Worm (Caenorhabditis elegans) whole organism, late embryonic: ENCODE results near the gene rpb-8.

Source experiments
- F13H6.1 ChIP-seq: sonication (generic microtip); optimal IDR thresholded peaks from 2 replicates; lab custom pipeline; 2016; ENCODE audit warnings: missing genetic modification characterization, missing compliant biosample characterization
- K02D7.2 ChIP-seq: sonication (generic microtip); optimal IDR thresholded peaks from 2 replicates; lab custom pipeline; 2017; ENCODE audit warnings: mild to moderate bottlenecking, missing genetic modification characterization, missing compliant biosample characterization
- K09A11.1 ChIP-seq: sonication (generic microtip); optimal IDR thresholded peaks from 2 replicates; lab custom pipeline; 2017; ENCODE audit warnings: antibody characterized with exemption, mild to moderate bottlenecking, missing genetic modification characterization, missing compliant biosample characterization; ENCODE audit not compliant: insufficient read depth
- Y22D7AL.16 ChIP-seq: sonication (generic microtip); optimal IDR thresholded peaks from 2 replicates; lab custom pipeline; 2016; ENCODE audit warnings: missing genetic modification characterization, missing compliant biosample characterization
- ceh-14 ChIP-seq: sonication (generic microtip); optimal IDR thresholded peaks from 2 replicates; lab custom pipeline; 2016; ENCODE audit warnings: missing genotype, missing genetic modification characterization, missing compliant biosample characterization
- ceh-18 ChIP-seq: sonication (generic microtip); optimal IDR thresholded peaks from 2 replicates; lab custom pipeline; 2016; ENCODE audit warnings: missing genetic modification characterization, missing compliant biosample characterization
- ceh-19 ChIP-seq: fragments of 200-800 bp; sonication (Bioruptor generic); optimal IDR thresholded peaks from 2 replicates; lab custom pipeline; 2018; ENCODE audit warnings: mild to moderate bottlenecking, missing genetic modification characterization, missing compliant biosample characterization
- ceh-2 ChIP-seq: sonication (generic microtip); optimal IDR thresholded peaks from 2 replicates; lab custom pipeline; 2016; ENCODE audit warnings: missing genotype, missing genetic modification characterization, missing compliant biosample characterization
- ceh-24 ChIP-seq: sonication (generic microtip); optimal IDR thresholded peaks from 2 replicates; lab custom pipeline; 2016; ENCODE audit warnings: mild to moderate bottlenecking, missing genetic modification characterization, missing compliant biosample characterization
- ceh-30 ChIP-seq: fragments of 150-350 bp; optimal IDR thresholded peaks from 2 replicates; lab custom pipeline; 2014; ENCODE audit warnings: missing biosample characterization, missing genetic modification characterization
- ceh-31 ChIP-seq: sonication (generic microtip); optimal IDR thresholded peaks from 2 replicates; lab custom pipeline; 2016; ENCODE audit warnings: missing genetic modification characterization, missing compliant biosample characterization
- ceh-9 ChIP-seq: sonication (generic microtip); optimal IDR thresholded peaks from 2 replicates; lab custom pipeline; 2016; ENCODE audit warnings: mild to moderate bottlenecking, missing genetic modification characterization, inconsistent platforms, missing compliant biosample characterization
- che-1 ChIP-seq: sonication (generic microtip); optimal IDR thresholded peaks from 2 replicates; lab custom pipeline; 2016; ENCODE audit warnings: mild to moderate bottlenecking, missing genetic modification characterization, missing compliant biosample characterization
- dve-1 ChIP-seq: sonication (generic microtip); optimal IDR thresholded peaks from 2 replicates; lab custom pipeline; 2017; ENCODE audit warnings: antibody characterized with exemption, mild to moderate bottlenecking, missing genetic modification characterization, missing compliant biosample characterization
- elt-2 ChIP-seq: sonication (generic microtip); optimal IDR thresholded peaks from 2 replicates; lab custom pipeline; 2016; ENCODE audit warnings: missing genetic modification reagents, missing genetic modification characterization, missing compliant biosample characterization
- elt-4 ChIP-seq: sonication (generic microtip); optimal IDR thresholded peaks from 2 replicates; lab custom pipeline; 2016; ENCODE audit warnings: missing genetic modification characterization, missing compliant biosample characterization
- ets-4 ChIP-seq: sonication (generic microtip); optimal IDR thresholded peaks from 2 replicates; lab custom pipeline; 2016; ENCODE audit warnings: missing genetic modification characterization, missing compliant biosample characterization
- eyg-1 ChIP-seq: sonication (generic microtip); optimal IDR thresholded peaks from 2 replicates; lab custom pipeline; 2016; ENCODE audit warnings: missing genotype, missing genetic modification characterization, missing compliant biosample characterization
- fax-1 ChIP-seq: sonication (generic microtip); optimal IDR thresholded peaks from 2 replicates; lab custom pipeline; 2016; ENCODE audit warnings: missing genotype, missing genetic modification characterization, missing compliant biosample characterization
- fkh-10 ChIP-seq: fragments of 150-350 bp; optimal IDR thresholded peaks from 2 replicates; lab custom pipeline; 2014; ENCODE audit warnings: missing biosample characterization, missing genetic modification reagents, missing genetic modification characterization
- fkh-6 ChIP-seq: sonication (generic microtip); optimal IDR thresholded peaks from 2 replicates; lab custom pipeline; 2016; ENCODE audit warnings: missing genetic modification characterization, missing compliant biosample characterization
- lim-6 ChIP-seq: sonication (generic microtip); optimal IDR thresholded peaks from 2 replicates; lab custom pipeline; 2016; ENCODE audit warnings: missing genetic modification characterization, missing compliant biosample characterization
- madf-2 ChIP-seq: sonication (generic microtip); optimal IDR thresholded peaks from 2 replicates; lab custom pipeline; 2017; ENCODE audit warnings: missing genetic modification characterization, missing compliant biosample characterization
- mec-3 ChIP-seq: sonication (generic microtip); optimal IDR thresholded peaks from 2 replicates; lab custom pipeline; 2016; ENCODE audit warnings: borderline replicate concordance, missing genetic modification characterization, missing compliant biosample characterization
- nfya-1 ChIP-seq: sonication (generic microtip); optimal IDR thresholded peaks from 2 replicates; lab custom pipeline; 2017; ENCODE audit warnings: missing genetic modification characterization, mild to moderate bottlenecking, missing compliant biosample characterization, antibody characterized with exemption, moderate library complexity
- nhr-232 ChIP-seq: sonication (generic microtip); optimal IDR thresholded peaks from 2 replicates; lab custom pipeline; 2016; ENCODE audit warnings: missing genetic modification characterization, missing compliant biosample characterization
- odd-2 ChIP-seq: sonication (generic microtip); optimal IDR thresholded peaks from 2 replicates; lab custom pipeline; 2017; ENCODE audit warnings: antibody characterized with exemption, mild to moderate bottlenecking, missing genetic modification characterization, missing compliant biosample characterization
- pag-3 ChIP-seq: sonication (generic microtip); optimal IDR thresholded peaks from 2 replicates; lab custom pipeline; 2016; ENCODE audit warnings: missing compliant biosample characterization, missing genetic modification characterization, borderline replicate concordance
- pax-1 ChIP-seq: fragments of 150-350 bp; optimal IDR thresholded peaks from 2 replicates; lab custom pipeline; 2014; ENCODE audit warnings: missing biosample characterization, missing genetic modification characterization
- pqm-1 ChIP-seq: sonication (generic microtip); optimal IDR thresholded peaks from 2 replicates; lab custom pipeline; 2016; ENCODE audit warnings: missing genetic modification characterization, missing compliant biosample characterization
- ref-2 ChIP-seq: sonication (generic microtip); optimal IDR thresholded peaks from 2 replicates; lab custom pipeline; 2016; ENCODE audit warnings: missing genetic modification characterization, missing compliant biosample characterization
- rnt-1 ChIP-seq: sonication (generic microtip); optimal IDR thresholded peaks from 2 replicates; lab custom pipeline; 2016; ENCODE audit warnings: missing genetic modification characterization, missing compliant biosample characterization
- sdc-2 ChIP-seq: sonication (generic microtip); optimal IDR thresholded peaks from 2 replicates; lab custom pipeline; 2016; ENCODE audit warnings: missing genotype, missing genetic modification characterization, missing compliant biosample characterization
- sox-4 ChIP-seq: sonication (generic microtip); optimal IDR thresholded peaks from 2 replicates; lab custom pipeline; 2017; ENCODE audit warnings: mild to moderate bottlenecking, missing genetic modification characterization, inconsistent platforms, missing compliant biosample characterization
- tbx-2 ChIP-seq: sonication (generic microtip); optimal IDR thresholded peaks from 2 replicates; lab custom pipeline; 2016; ENCODE audit warnings: missing genetic modification characterization, missing compliant biosample characterization
- unc-42 ChIP-seq: sonication (generic microtip); optimal IDR thresholded peaks from 2 replicates; lab custom pipeline; 2016; ENCODE audit warnings: missing genotype, missing genetic modification characterization, missing compliant biosample characterization
- unc-55 ChIP-seq: sonication (generic microtip); optimal IDR thresholded peaks from 2 replicates; lab custom pipeline; 2017; ENCODE audit warnings: missing biosample characterization, missing genetic modification reagents, missing genetic modification characterization
- zip-5 ChIP-seq: sonication (generic microtip); optimal IDR thresholded peaks from 2 replicates; lab custom pipeline; 2016; ENCODE audit warnings: missing genetic modification characterization, missing compliant biosample characterization
- ztf-16 ChIP-seq: sonication (generic microtip); optimal IDR thresholded peaks from 2 replicates; lab custom pipeline; 2017; ENCODE audit warnings: missing genetic modification characterization, missing compliant biosample characterization

rpb-8 gene

ce11 chrIII:4962886-4963285 is 45.1 kb upstream of the rpb-8 start, which contains the start of gene C27F2.9 (continued):
- TF ChIP-seq dve-1 (tag; lab: Kevin White, UChicago) = peak; percentile 23
- no peak for TF ChIP-seq eyg-1 (tag; lab: Kevin White, UChicago)
- TF ChIP-seq rnt-1 = peak; percentile 19
- TF ChIP-seq nhr-232 (tag; lab: Kevin White, UChicago) = no peak
- no peak for TF ChIP-seq ceh-19 (GFP tag; lab: Kevin White, UChicago)
- TF ChIP-seq lim-6 (tag; lab: Kevin White, UChicago) = no peak
- peak; percentile 77 for TF ChIP-seq ets-4 (tag; lab: Kevin White, UChicago)
- TF ChIP-seq fax-1 = no peak
- TF ChIP-seq unc-42 = peak; percentile 56
- TF ChIP-seq K09A11.1 = no peak
- TF ChIP-seq ceh-24 (tag; lab: Kevin White, UChicago) = no peak
- TF ChIP-seq ceh-31 = peak; percentile 73
- no peak for TF ChIP-seq fkh-6 (tag; lab: Kevin White, UChicago)
- no peak for TF ChIP-seq pax-1 (tag; lab: Kevin White, UChicago)
- peak; percentile 24 for TF ChIP-seq ceh-30 (tag; lab: Kevin White, UChicago)
- TF ChIP-seq elt-2 (tag; lab: Kevin White, UChicago) = peak; percentile 61
- peak; percentile 16 for TF ChIP-seq Y22D7AL.16 (tag; lab: Kevin White, UChicago)
- no peak for TF ChIP-seq che-1 (tag; lab: Kevin White, UChicago)
- peak; percentile 31 for TF ChIP-seq madf-2 (tag; lab: Kevin White, UChicago)
- no peak for TF ChIP-seq mec-3 (tag; lab: Kevin White, UChicago)
- TF ChIP-seq ceh-9 (tag; lab: Kevin White, UChicago) = no peak
- TF ChIP-seq elt-4 (tag; lab: Kevin White, UChicago) = no peak
- no peak for TF ChIP-seq sox-4 (tag; lab: Kevin White, UChicago)
- peak; percentile 26 for TF ChIP-seq unc-55
- TF ChIP-seq pag-3 (tag; lab: Kevin White, UChicago) = no peak
- TF ChIP-seq pqm-1 (tag; lab: Kevin White, UChicago) = no peak
- TF ChIP-seq odd-2 (tag; lab: Kevin White, UChicago) = no peak
- peak; percentile 50 for TF ChIP-seq sdc-2 (tag; lab: Kevin White, UChicago)
- TF ChIP-seq ceh-18 (tag; lab: Kevin White, UChicago) = peak; percentile 76
- peak; percentile 76 for TF ChIP-seq tbx-2 (tag; lab: Kevin White, UChicago)
- peak; percentile 1 for TF ChIP-seq ceh-2
- no peak for TF ChIP-seq fkh-10 (GFP tag; lab: Kevin White, UChicago)

- TF ChIP-seq nfya-1 (tag; lab: Kevin White, UChicago) = no peak
- no peak for TF ChIP-seq zip-5 (tag; lab: Kevin White, UChicago)
- no peak for TF ChIP-seq nhr-232 (tag; lab: Kevin White, UChicago)
- no peak for TF ChIP-seq pqm-1 (tag; lab: Kevin White, UChicago)
- no peak for TF ChIP-seq K02D7.2 (tag; lab: Kevin White, UChicago)
- TF ChIP-seq mec-3 (tag; lab: Kevin White, UChicago) = no peak
- TF ChIP-seq pag-3 (tag; lab: Kevin White, UChicago) = no peak
- no peak for TF ChIP-seq fax-1
- TF ChIP-seq F13H6.1 (tag; lab: Kevin White, UChicago) = no peak
- no peak for TF ChIP-seq ztf-16 (tag; lab: Kevin White, UChicago)
- TF ChIP-seq elt-4 (tag; lab: Kevin White, UChicago) = no peak
- TF ChIP-seq ceh-14 (tag; lab: Kevin White, UChicago) = no peak
- TF ChIP-seq ref-2 (tag; lab: Kevin White, UChicago) = no peak
Measured at ce11 chrIII:4962393-4962792, 44.6 kb upstream of the rpb-8 start, which contains the start of gene vps-22. vps-22 (minus strand) TSS chrIII:4962493.

- no peak for TF ChIP-seq sox-4 (tag; lab: Kevin White, UChicago)
Measured at ce11 chrIII:4961281-4961680, 43.5 kb upstream of the rpb-8 start.
